Worm (Caenorhabditis elegans) whole organism, late embryonic: ENCODE measurements around the gene bus-19.

Experiments
- pqm-1 ChIP-seq: sonication (generic microtip); optimal IDR thresholded peaks from 2 replicates; lab custom pipeline; 2016; ENCODE audit warnings: missing genetic modification characterization, missing compliant biosample characterization
- tbx-2 ChIP-seq: sonication (generic microtip); optimal IDR thresholded peaks from 2 replicates; lab custom pipeline; 2016; ENCODE audit warnings: missing genetic modification characterization, missing compliant biosample characterization

DNA sequence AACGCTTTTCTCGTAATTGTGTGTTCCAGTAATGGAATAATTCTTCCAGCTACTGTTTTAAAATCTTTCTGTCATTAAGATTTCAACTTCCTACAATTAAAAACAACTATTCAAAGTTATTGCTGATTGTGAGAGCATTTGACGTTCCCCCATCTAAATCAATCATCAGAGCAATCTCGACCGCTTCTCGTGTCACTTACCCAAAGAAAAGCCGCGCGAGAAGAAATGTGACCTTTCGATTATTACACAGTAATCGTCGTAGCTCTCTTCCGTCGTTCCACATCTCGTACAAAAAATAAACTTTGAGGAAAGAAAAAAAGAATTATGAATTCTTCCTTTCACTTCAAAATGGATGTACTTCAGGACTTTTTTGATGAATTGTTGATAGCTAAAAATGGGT, 35.6 kb downstream of the bus-19 start:
- TF ChIP-seq pqm-1 (tag; lab: Kevin White, UChicago) = no peak
- no peak for TF ChIP-seq tbx-2 (tag; lab: Kevin White, UChicago)
